Worm (Caenorhabditis elegans): ENCODE measurements around the gene dkc-1.

ce11 chrIII:10718078-10718477, 30.2 kb upstream of the dkc-1 start:
- TF ChIP-seq fkh-10 (GFP tag; optimal IDR thresholded peaks at IDR 0.05) (no peak), pqm-1 (tag; optimal IDR thresholded peaks at IDR 0.05) (no peak), dve-1 (tag; optimal IDR thresholded peaks at IDR 0.05) (no peak), nhr-11 (tag; optimal IDR thresholded peaks at IDR 0.05) (no peak), pag-3 (tag; optimal IDR thresholded peaks at IDR 0.05; ENCODE audit: borderline replicate concordance) (no peak), ceh-9 (tag; optimal IDR thresholded peaks at IDR 0.05) (no peak), rnt-1 (tag; optimal IDR thresholded peaks at IDR 0.05) (no peak), ama-1 (optimal IDR thresholded peaks at IDR 0.05) (no peak)

All from whole organism, late embryonic.